Worm (Caenorhabditis elegans): ENCODE data around the gene C38C3.6.

DNA sequence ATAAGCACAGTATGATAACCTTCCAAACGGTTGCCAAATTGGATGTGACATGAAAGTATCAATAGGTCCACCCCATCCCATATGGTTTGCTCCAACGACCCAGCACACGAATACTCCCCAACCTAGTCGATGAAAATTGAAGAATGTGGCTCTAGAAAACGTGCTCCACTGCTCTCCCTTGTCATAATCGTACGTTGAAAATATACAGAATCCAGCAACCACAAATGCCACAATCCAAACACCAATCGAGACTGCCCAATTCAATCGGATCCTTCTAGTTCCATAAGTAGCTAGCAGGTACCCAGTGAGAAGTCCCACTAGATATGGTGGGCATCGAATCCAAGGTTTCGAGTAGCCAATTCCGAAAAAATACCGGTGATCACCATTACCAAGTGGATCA lies 47.4 kb upstream of the C38C3.6 start:
- TF ChIP-seq hlh-12 (tag; optimal IDR thresholded peaks at IDR 0.05): no peak
- TF ChIP-seq lin-26 (GFP tag; IDR thresholded peaks at IDR 0.05): no peak
- no peak for TF ChIP-seq K11D2.4 (GFP tag; IDR thresholded peaks at IDR 0.05)
- TF ChIP-seq ama-1 (optimal IDR thresholded peaks at IDR 0.05): no peak
- TF ChIP-seq ama-1 (GFP tag; optimal IDR thresholded peaks at IDR 0.05): no peak
- TF ChIP-seq ceh-58 (GFP tag; IDR thresholded peaks at IDR 0.05): no peak
- TF ChIP-seq K12H6.12 (tag; optimal IDR thresholded peaks at IDR 0.05): no peak
- TF ChIP-seq xnd-1 (tag; optimal IDR thresholded peaks at IDR 0.05): no peak

Measured in whole organism, young adult.